Worm (Caenorhabditis elegans): ENCODE data around the gene rhgf-2.

DNA sequence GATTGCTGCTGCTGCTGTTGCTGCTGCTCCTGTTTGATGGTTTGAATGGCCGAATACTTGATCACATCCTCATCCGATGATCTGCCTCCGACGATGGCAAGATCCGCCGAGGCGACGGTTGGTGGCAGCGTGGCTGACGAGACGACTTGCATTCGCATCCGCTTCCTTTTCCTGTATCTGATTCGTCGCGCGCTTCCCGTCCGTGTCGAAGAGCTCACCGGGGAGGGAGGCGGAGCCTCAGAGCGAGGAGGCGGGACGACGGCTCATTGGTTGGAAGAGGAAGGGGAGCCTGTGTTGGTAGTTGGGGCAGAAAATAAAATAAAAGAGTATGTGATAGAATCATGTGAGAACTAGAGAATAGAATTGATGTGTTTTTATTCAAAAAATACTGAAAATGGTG lies 34.1 kb downstream of the rhgf-2 start:
- TF ChIP-seq snpc-4 (tag; optimal IDR thresholded peaks at IDR 0.05) (no peak), ceh-28 (tag; optimal IDR thresholded peaks at IDR 0.05) (no peak)
